Fruit fly (Drosophila melanogaster) whole organism, pupa: ENCODE data around the gene CG14915.

Experiments used
- CG10348 ChIP-seq: fragments of 200-800 bp; sonication (Bioruptor generic); IDR thresholded peaks from 2 replicates; pipeline ENCODE4 v1.3.6; 2022; ENCODE audit warnings: missing biosample characterization, missing genetic modification characterization
- CG12605 ChIP-seq: fragments of 200-800 bp; sonication (Bioruptor generic); IDR thresholded peaks from 2 replicates; pipeline ENCODE4 v1.3.6; 2022; ENCODE audit warnings: missing biosample characterization, missing genetic modification characterization
- CG13204 ChIP-seq: fragments of 200-800 bp; sonication (Bioruptor generic); optimal IDR thresholded peaks from 2 replicates; lab custom pipeline; 2018; ENCODE audit warnings: missing biosample characterization, mild to moderate bottlenecking, missing genetic modification characterization, moderate library complexity
- CG32121 ChIP-seq: fragments of 200-800 bp; sonication (Bioruptor generic); IDR thresholded peaks from 2 replicates; pipeline ENCODE4 v1.3.6; 2022; ENCODE audit warnings: missing biosample characterization, missing genetic modification characterization
- CG8159 ChIP-seq: fragments of 200-800 bp; sonication (Bioruptor generic); optimal IDR thresholded peaks from 3 replicates; lab custom pipeline; 2018; ENCODE audit warnings: missing biosample characterization, mild to moderate bottlenecking, missing genetic modification characterization, moderate library complexity
- EcR ChIP-seq: fragments of 200-800 bp; sonication (Bioruptor generic); optimal IDR thresholded peaks from 3 replicates; lab custom pipeline; 2019; ENCODE audit warnings: missing biosample characterization, missing genetic modification characterization, mild to moderate bottlenecking, moderate library complexity, missing genetic modification reagents
- Ets98B ChIP-seq: fragments of 200-800 bp; sonication (Bioruptor generic); IDR thresholded peaks from 2 replicates; pipeline ENCODE4 v1.3.6; 2022; ENCODE audit warnings: missing biosample characterization, missing genetic modification characterization
- Pif1B ChIP-seq: fragments of 200-800 bp; sonication (Bioruptor generic); optimal IDR thresholded peaks from 3 replicates; lab custom pipeline; 2016; ENCODE audit warnings: missing biosample characterization, missing genetic modification characterization
- Snoo ChIP-seq: fragments of 200-800 bp; sonication (Bioruptor generic); optimal IDR thresholded peaks from 3 replicates; lab custom pipeline; 2017; ENCODE audit warnings: missing biosample characterization, mild to moderate bottlenecking, missing genetic modification characterization, inconsistent platforms
- fd96Ca ChIP-seq: fragments of 200-800 bp; sonication (Bioruptor generic); IDR thresholded peaks from 3 replicates; pipeline ENCODE4 v1.3.6; 2022; ENCODE audit warnings: missing biosample characterization, missing genetic modification characterization

DNA sequence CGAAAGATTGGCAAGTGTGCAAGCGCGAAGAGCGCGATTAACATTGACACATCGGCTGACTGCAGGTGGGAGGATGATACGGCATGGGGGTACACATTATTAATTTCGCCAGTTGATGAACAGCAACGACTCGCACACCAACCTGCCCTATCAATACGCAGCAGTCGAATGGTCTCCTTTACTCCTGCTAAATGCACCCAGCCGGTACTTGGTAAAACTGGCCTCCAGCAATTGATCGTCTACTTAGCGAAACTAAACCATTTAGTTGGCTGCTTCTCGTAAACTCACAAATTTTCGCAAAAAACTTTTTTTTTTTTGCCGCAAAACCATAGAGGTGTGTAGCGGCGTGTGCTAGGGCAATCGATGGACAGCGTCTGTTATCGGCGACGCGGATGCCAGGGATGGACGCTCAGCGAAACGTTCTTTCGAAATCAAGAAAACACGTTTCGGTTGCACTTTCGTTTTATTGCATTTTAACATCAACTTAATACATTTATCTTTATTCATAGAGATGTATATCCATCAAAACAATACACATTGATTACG, 29.8 kb downstream of the CG14915 start, which contains the start of gene Ge-1:
- no peak for TF ChIP-seq CG12605 (GFP tag; lab: Robert Waterston, UW)
- TF ChIP-seq Snoo, result no peak
- TF ChIP-seq CG13204, result no peak
- no peak for TF ChIP-seq Ets98B (GFP tag; lab: Robert Waterston, UW)
- TF ChIP-seq fd96Ca (GFP tag; lab: Robert Waterston, UW), result no peak
- no peak for TF ChIP-seq Pif1B (GFP tag; lab: Kevin White, UChicago)
- no peak for TF ChIP-seq EcR (GFP tag; lab: Kevin White, UChicago)
- TF ChIP-seq CG8159, result no peak
- no peak for TF ChIP-seq CG32121 (GFP tag; lab: Robert Waterston, UW)
- no peak for TF ChIP-seq CG10348
